Fruit fly (Drosophila melanogaster) whole organism, embryonic: Measurements from ENCODE around the gene VhaM9.7-b.

Experiments used
- Aef1 ChIP-seq: fragments of 200-800 bp; sonication (Bioruptor generic); IDR thresholded peaks from 3 replicates; pipeline ENCODE4 v1.3.6; 2022; ENCODE audit warnings: missing biosample characterization, missing genetic modification characterization
- Atf3 ChIP-seq: fragments of 200-800 bp; sonication (Bioruptor generic); optimal IDR thresholded peaks from 3 replicates; lab custom pipeline; 2016; ENCODE audit warnings: missing biosample characterization, missing genetic modification characterization
- CG10267 ChIP-seq: fragments of 200-800 bp; sonication (Bioruptor generic); optimal IDR thresholded peaks from 2 replicates; lab custom pipeline; 2018; ENCODE audit warnings: missing biosample characterization, mild to moderate bottlenecking, missing genetic modification characterization, moderate library complexity
- CG10431 ChIP-seq: fragments of 200-800 bp; sonication (Bioruptor generic); optimal IDR thresholded peaks from 3 replicates; lab custom pipeline; 2018; ENCODE audit warnings: missing biosample characterization, mild to moderate bottlenecking, missing genetic modification characterization
- CG10654 ChIP-seq: fragments of 200-800 bp; sonication (Bioruptor generic); optimal IDR thresholded peaks from 2 replicates; lab custom pipeline; 2016; ENCODE audit warnings: missing biosample characterization, missing genetic modification characterization
- CG10959 ChIP-seq: fragments of 200-800 bp; sonication (Bioruptor generic); IDR thresholded peaks from 2 replicates; pipeline ENCODE4 v1.3.6; 2022; ENCODE audit warnings: missing biosample characterization, missing genetic modification characterization
- CG14710 ChIP-seq: fragments of 200-800 bp; sonication (Bioruptor generic); optimal IDR thresholded peaks from 3 replicates; lab custom pipeline; 2019; ENCODE audit warnings: missing biosample characterization, mild to moderate bottlenecking, missing genetic modification characterization, moderate library complexity
- CG15696 ChIP-seq: fragments of 200-800 bp; sonication (Bioruptor generic); optimal IDR thresholded peaks from 2 replicates; lab custom pipeline; 2019; ENCODE audit warnings: missing biosample characterization, mild to moderate bottlenecking, missing genetic modification characterization, moderate library complexity
- CG16863 ChIP-seq: fragments of 200-800 bp; sonication (Bioruptor generic); optimal IDR thresholded peaks from 3 replicates; lab custom pipeline; 2016; ENCODE audit warnings: missing biosample characterization, missing genetic modification characterization
- CG17568 ChIP-seq: fragments of 200-800 bp; sonication (Bioruptor generic); optimal IDR thresholded peaks from 2 replicates; lab custom pipeline; 2018; ENCODE audit warnings: missing biosample characterization, mild to moderate bottlenecking, missing genetic modification characterization, moderate library complexity
- CG18764 ChIP-seq: fragments of 200-800 bp; sonication (Bioruptor generic); optimal IDR thresholded peaks from 3 replicates; lab custom pipeline; 2016; ENCODE audit warnings: missing biosample characterization, missing genetic modification characterization
- CG33213 ChIP-seq: fragments of 200-800 bp; sonication (Bioruptor generic); optimal IDR thresholded peaks from 3 replicates; lab custom pipeline; 2016; ENCODE audit warnings: missing biosample characterization, missing genetic modification characterization
- CG33557 ChIP-seq: fragments of 200-800 bp; sonication (Bioruptor generic); optimal IDR thresholded peaks from 2 replicates; lab custom pipeline; 2019; ENCODE audit warnings: missing biosample characterization, mild to moderate bottlenecking, missing genetic modification characterization, moderate library complexity
- CG3838 ChIP-seq: fragments of 200-800 bp; sonication (Bioruptor generic); optimal IDR thresholded peaks from 3 replicates; lab custom pipeline; 2016; ENCODE audit warnings: missing biosample characterization, missing genetic modification characterization
- CG43689 ChIP-seq: fragments of 200-800 bp; sonication (Bioruptor generic); IDR thresholded peaks from 2 replicates; pipeline ENCODE4 v1.3.6; 2022; ENCODE audit warnings: missing biosample characterization, missing genetic modification characterization
- CG4617 ChIP-seq: fragments of 200-800 bp; sonication (Bioruptor generic); optimal IDR thresholded peaks from 3 replicates; lab custom pipeline; 2016; ENCODE audit warnings: missing biosample characterization, missing genetic modification characterization, borderline replicate concordance
- CG8765 ChIP-seq: fragments of 200-800 bp; sonication (Bioruptor generic); IDR thresholded peaks from 2 replicates; pipeline ENCODE4 v1.3.6; 2022; ENCODE audit warnings: missing biosample characterization, missing genetic modification characterization
- Dad ChIP-seq: fragments of 200-800 bp; sonication (Bioruptor generic); optimal IDR thresholded peaks from 3 replicates; lab custom pipeline; 2016; ENCODE audit warnings: missing biosample characterization, missing genetic modification characterization
- Dbx ChIP-seq: fragments of 200-800 bp; sonication (Bioruptor generic); IDR thresholded peaks from 3 replicates; pipeline ENCODE4 v1.3.6; 2022; ENCODE audit warnings: missing biosample characterization, missing genetic modification characterization
- Dip2 ChIP-seq: fragments of 200-800 bp; sonication (Bioruptor generic); IDR thresholded peaks from 2 replicates; pipeline ENCODE4 v1.3.6; 2022; ENCODE audit warnings: missing biosample characterization, missing genetic modification characterization
- E2f2 ChIP-seq: fragments of 200-800 bp; sonication (Bioruptor generic); IDR thresholded peaks from 2 replicates; pipeline ENCODE4 v1.3.6; 2022; ENCODE audit warnings: missing biosample characterization, missing genetic modification characterization
- ERR ChIP-seq: fragments of 200-800 bp; sonication (Bioruptor generic); optimal IDR thresholded peaks from 2 replicates; lab custom pipeline; 2016; ENCODE audit warnings: missing biosample characterization, missing genetic modification characterization
- Fer2 ChIP-seq: fragments of 200-800 bp; sonication (Bioruptor generic); optimal IDR thresholded peaks from 2 replicates; lab custom pipeline; 2018; ENCODE audit warnings: missing biosample characterization, mild to moderate bottlenecking, missing genetic modification characterization, moderate library complexity
- Fer3 ChIP-seq: fragments of 200-800 bp; sonication (Bioruptor generic); optimal IDR thresholded peaks from 2 replicates; lab custom pipeline; 2018; ENCODE audit warnings: missing biosample characterization, mild to moderate bottlenecking, missing genetic modification characterization, moderate library complexity
- HmgZ ChIP-seq: fragments of 200-800 bp; sonication (Bioruptor generic); optimal IDR thresholded peaks from 2 replicates; lab custom pipeline; 2018; ENCODE audit warnings: missing biosample characterization, mild to moderate bottlenecking, missing genetic modification characterization
- Hr39 ChIP-seq: fragments of >200 bp; optimal IDR thresholded peaks from 2 replicates; lab custom pipeline; 2017
- Hr51 ChIP-seq, 2 experiments: fragments of 200-800 bp; sonication (Bioruptor generic); optimal IDR thresholded peaks; 2 replicates in 1 of 2; 3 replicates in 1 of 2; lab custom pipeline; 2016 to 2018; ENCODE audit warnings: missing biosample characterization in 2 of 2, missing genetic modification characterization in 2 of 2, mild to moderate bottlenecking in 1 of 2, moderate library complexity in 1 of 2
- Lpt ChIP-seq: fragments of >200 bp; optimal IDR thresholded peaks from 2 replicates; lab custom pipeline; 2018; ENCODE audit warnings: missing biosample characterization, missing genetic modification characterization
- MESR4 ChIP-seq: fragments of 200-800 bp; sonication (Bioruptor generic); optimal IDR thresholded peaks from 2 replicates; lab custom pipeline; 2018; ENCODE audit warnings: missing biosample characterization, mild to moderate bottlenecking, missing genetic modification characterization, moderate library complexity
- Med ChIP-seq: fragments of 200-800 bp; sonication (Bioruptor generic); peaks from one replicate; lab custom pipeline; 2016; ENCODE audit warnings: missing biosample characterization, missing genetic modification characterization, mild to moderate bottlenecking, inconsistent platforms, moderate library complexity
- NK7.1 ChIP-seq: fragments of 200-800 bp; sonication (Bioruptor generic); optimal IDR thresholded peaks from 3 replicates; lab custom pipeline; 2016; ENCODE audit warnings: missing biosample characterization, missing genetic modification characterization
- Rx ChIP-seq: fragments of 200-800 bp; sonication (Bioruptor generic); IDR thresholded peaks from 2 replicates; pipeline ENCODE4 v1.3.6; 2022; ENCODE audit warnings: missing biosample characterization, missing genetic modification characterization
- Sry-β ChIP-seq: fragments of 200-800 bp; sonication (Bioruptor generic); optimal IDR thresholded peaks from 2 replicates; lab custom pipeline; 2018; ENCODE audit warnings: missing biosample characterization, mild to moderate bottlenecking, missing genetic modification characterization, moderate library complexity
- Xrp1 ChIP-seq: fragments of 200-800 bp; sonication (Bioruptor generic); IDR thresholded peaks from 2 replicates; pipeline ENCODE4 v1.3.6; 2022; ENCODE audit warnings: missing biosample characterization, missing genetic modification characterization
- crc ChIP-seq: fragments of 200-800 bp; sonication (Bioruptor generic); optimal IDR thresholded peaks from 2 replicates; lab custom pipeline; 2016; ENCODE audit warnings: missing biosample characterization, missing genetic modification characterization
- cwo ChIP-seq: fragments of 200-800 bp; sonication (Bioruptor generic); optimal IDR thresholded peaks from 3 replicates; lab custom pipeline; 2017; ENCODE audit warnings: missing biosample characterization, missing genetic modification characterization, mild to moderate bottlenecking, moderate library complexity, missing genetic modification reagents
- dan ChIP-seq: fragments of 200-800 bp; sonication (Bioruptor generic); IDR thresholded peaks from 2 replicates; pipeline ENCODE4 v1.3.6; 2022; ENCODE audit warnings: missing biosample characterization, missing genetic modification characterization
- ftz-f1 ChIP-seq: fragments of 200-800 bp; sonication (Bioruptor generic); optimal IDR thresholded peaks from 2 replicates; lab custom pipeline; 2016; ENCODE audit warnings: missing biosample characterization, missing genetic modification characterization
- gce ChIP-seq: fragments of 200-800 bp; sonication (Bioruptor generic); IDR thresholded peaks from 3 replicates; pipeline ENCODE4 v1.3.6; 2022; ENCODE audit warnings: missing biosample characterization, missing genetic modification characterization
- gcm ChIP-seq: fragments of 200-800 bp; sonication (Bioruptor generic); optimal IDR thresholded peaks from 2 replicates; lab custom pipeline; 2019; ENCODE audit warnings: missing biosample characterization, mild to moderate bottlenecking, missing genetic modification characterization, moderate library complexity
- hth ChIP-seq: fragments of >200 bp; optimal IDR thresholded peaks from 2 replicates; lab custom pipeline; 2017; ENCODE audit warnings: inconsistent platforms
- ind ChIP-seq: fragments of 200-800 bp; sonication (Bioruptor generic); optimal IDR thresholded peaks from 3 replicates; lab custom pipeline; 2016; ENCODE audit warnings: missing biosample characterization, missing genetic modification characterization
- knrl ChIP-seq: fragments of 200-800 bp; sonication (Bioruptor generic); IDR thresholded peaks from 3 replicates; pipeline ENCODE4 v1.3.6; 2022; ENCODE audit warnings: missing biosample characterization, missing genetic modification characterization; ENCODE audit not compliant: partially characterized antibody
- lilli ChIP-seq: fragments of 200-800 bp; sonication (Bioruptor generic); optimal IDR thresholded peaks from 3 replicates; lab custom pipeline; 2016; ENCODE audit warnings: missing biosample characterization, missing genetic modification characterization
- nerfin-1 ChIP-seq: fragments of 200-800 bp; sonication (Bioruptor generic); optimal IDR thresholded peaks from 3 replicates; lab custom pipeline; 2019; ENCODE audit warnings: missing biosample characterization, mild to moderate bottlenecking, missing genetic modification characterization, moderate library complexity
- pb ChIP-seq: fragments of 200-800 bp; sonication (Bioruptor generic); optimal IDR thresholded peaks from 3 replicates; lab custom pipeline; 2016; ENCODE audit warnings: missing biosample characterization, missing genetic modification characterization
- seq ChIP-seq: fragments of 200-800 bp; sonication (Bioruptor generic); IDR thresholded peaks from 2 replicates; pipeline ENCODE4 v1.3.6; 2022; ENCODE audit warnings: missing biosample characterization, missing genetic modification characterization
- sima ChIP-seq: fragments of 200-800 bp; sonication (Bioruptor generic); optimal IDR thresholded peaks from 2 replicates; lab custom pipeline; 2016; ENCODE audit warnings: missing biosample characterization, missing genetic modification characterization
- sob ChIP-seq: fragments of 200-800 bp; sonication (Bioruptor generic); IDR thresholded peaks from 2 replicates; pipeline ENCODE4 v1.3.6; 2022; ENCODE audit warnings: missing biosample characterization, missing genetic modification characterization
- z ChIP-seq: fragments of 200-800 bp; sonication (Bioruptor generic); IDR thresholded peaks from 3 replicates; pipeline ENCODE4 v1.3.6; 2022; ENCODE audit warnings: missing biosample characterization, missing genetic modification characterization

Gene VhaM9.7-b

dm6 chr3L:21496865-21497634, 42.6 kb upstream of the VhaM9.7-b start, which contains the start of gene Hr78 (continued):
- TF ChIP-seq Dad (GFP tag; lab: Kevin White, UChicago), result no peak
- TF ChIP-seq Fer2 (tag; lab: Kevin White, UChicago), result peak; percentile 56
- TF ChIP-seq CG17568 (GFP tag; lab: Kevin White, UChicago), result peak; percentile 76
- peak; percentile 19 for TF ChIP-seq CG3838 (GFP tag; lab: Kevin White, UChicago)
- no peak for TF ChIP-seq NK7.1 (GFP tag; lab: Kevin White, UChicago)
- peak; percentile 59 for TF ChIP-seq Rx (GFP tag; lab: Robert Waterston, UW)
- TF ChIP-seq Xrp1, result peak; percentile 81
- TF ChIP-seq Fer3 (tag; lab: Kevin White, UChicago), result peak; percentile 78
- TF ChIP-seq Atf3 (GFP tag; lab: Kevin White, UChicago), result no peak
- no peak for TF ChIP-seq Sry-β (GFP tag; lab: Kevin White, UChicago)
- peak; percentile 3 for TF ChIP-seq lilli (GFP tag; lab: Kevin White, UChicago)
- TF ChIP-seq Hr51 (GFP tag; optimal IDR thresholded peaks at IDR 0.05; lab: Kevin White, UChicago), result peak in 1 of 2 experiments; percentile 92
- TF ChIP-seq pb (GFP tag; lab: Kevin White, UChicago), result no peak
- peak; percentile 84 for TF ChIP-seq cwo (GFP tag; lab: Kevin White, UChicago)
- peak; percentile 77 for TF ChIP-seq CG10431 (GFP tag; lab: Kevin White, UChicago)
- peak; percentile 67 for TF ChIP-seq CG33557 (GFP tag; lab: Kevin White, UChicago)
- TF ChIP-seq nerfin-1 (tag; lab: Kevin White, UChicago), result peak; percentile 70
- no peak for TF ChIP-seq Hr39 (lab: Kevin White, UChicago)
- no peak for TF ChIP-seq Dip2 (GFP tag; lab: Robert Waterston, UW)
- TF ChIP-seq E2f2 (GFP tag; lab: Robert Waterston, UW), result peak; percentile 44; the same call in 1 of the 2 replicates
- no peak for TF ChIP-seq CG16863 (GFP tag; lab: Kevin White, UChicago)
- no peak for TF ChIP-seq hth
- TF ChIP-seq CG18764 (GFP tag; lab: Kevin White, UChicago), result peak; percentile 40
- TF ChIP-seq z (GFP tag; lab: Robert Waterston, UW), result no peak
- TF ChIP-seq sima (GFP tag; lab: Kevin White, UChicago), result no peak
- TF ChIP-seq ind (GFP tag; lab: Kevin White, UChicago), result peak; percentile 77
- TF ChIP-seq seq (GFP tag; lab: Robert Waterston, UW), result no peak; the same call in 1 of the 2 replicates
- peak; percentile 72 for TF ChIP-seq CG14710 (tag; lab: Kevin White, UChicago)
- TF ChIP-seq CG43689, result no peak
- TF ChIP-seq Lpt (GFP tag; lab: Kevin White, UChicago), result no peak
- TF ChIP-seq knrl (GFP tag; lab: Robert Waterston, UW), result no peak
- TF ChIP-seq Aef1 (GFP tag; lab: Robert Waterston, UW), result peak; percentile 42; the same call in 1 of the 3 replicates
- peak; percentile 43 for TF ChIP-seq CG10654 (GFP tag; lab: Kevin White, UChicago)
- TF ChIP-seq CG15696 (tag; lab: Kevin White, UChicago), result peak; percentile 62
- TF ChIP-seq Med (GFP tag; lab: Kevin White, UChicago), result peak; percentile 65
- no peak for TF ChIP-seq crc (GFP tag; lab: Kevin White, UChicago)
- TF ChIP-seq Dbx (GFP tag; lab: Robert Waterston, UW), result peak; percentile 39; the same call in 1 of the 3 replicates
- 0 out of 3 replicates have a peak, but pooled peaks have one; percentile 48 for TF ChIP-seq gce (GFP tag; lab: Robert Waterston, UW)
- peak; percentile 93 for TF ChIP-seq MESR4 (GFP tag; lab: Kevin White, UChicago)
- TF ChIP-seq CG10267 (tag; lab: Kevin White, UChicago), result peak; percentile 82
- peak; percentile 50 for TF ChIP-seq ftz-f1 (GFP tag; lab: Kevin White, UChicago)
- no peak for TF ChIP-seq ERR (GFP tag; lab: Kevin White, UChicago)
- peak; percentile 75 for TF ChIP-seq CG4617 (GFP tag; lab: Kevin White, UChicago)
- TF ChIP-seq CG8765 (GFP tag; lab: Robert Waterston, UW), result no peak; the same call in 1 of the 2 replicates
- peak; percentile 55 for TF ChIP-seq sob
- no peak for TF ChIP-seq CG10959 (GFP tag; lab: Robert Waterston, UW)
- TF ChIP-seq HmgZ, result peak; percentile 22
- no peak for TF ChIP-seq dan
- TF ChIP-seq gcm (GFP tag; lab: Kevin White, UChicago), result peak; percentile 88
- peak; percentile 35 for TF ChIP-seq CG33213 (GFP tag; lab: Kevin White, UChicago)
